Worm (Caenorhabditis elegans): ENCODE measurements around the gene fipr-25.

The fipr-25 gene

DNA sequence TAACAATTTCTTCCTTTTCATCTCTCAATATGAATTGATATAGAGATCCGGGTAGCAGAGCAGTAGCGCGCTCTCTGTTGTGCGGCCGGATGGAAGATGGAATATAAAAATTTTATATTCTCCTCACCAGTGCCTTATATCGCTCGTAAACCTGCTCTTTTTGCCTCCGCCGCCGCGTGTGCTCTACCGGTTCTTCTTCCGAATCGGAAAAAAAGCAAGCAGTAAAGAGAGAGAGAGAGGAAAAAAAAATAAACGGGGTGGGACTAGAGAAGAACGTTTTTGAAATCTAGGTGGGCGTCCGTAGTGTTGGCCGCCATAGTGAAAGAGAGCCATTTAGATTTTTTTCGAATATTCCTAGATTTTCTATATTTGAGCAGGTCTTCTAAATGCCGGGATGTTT is 19.2 kb upstream of the fipr-25 start, which contains the start of gene glb-25:
Gene glb-25, plus strand, starts transcription at position 301 of the 400 bp plus-strand sequence.
- no peak for TF ChIP-seq R02D3.7 (tag; optimal IDR thresholded peaks at IDR 0.05)
- TF ChIP-seq nhr-77 (tag; optimal IDR thresholded peaks at IDR 0.05): no peak
- no peak for TF ChIP-seq F13H6.1 (tag; optimal IDR thresholded peaks at IDR 0.05)
- TF ChIP-seq ztf-11 (tag; optimal IDR thresholded peaks at IDR 0.05): no peak
- no peak for TF ChIP-seq nhr-21 (tag; optimal IDR thresholded peaks at IDR 0.05)
- no peak for TF ChIP-seq mab-5 (tag; optimal IDR thresholded peaks at IDR 0.05)
- no peak for TF ChIP-seq zag-1 (tag; optimal IDR thresholded peaks at IDR 0.05)
- TF ChIP-seq nhr-10 (tag; optimal IDR thresholded peaks at IDR 0.05): no peak
- no peak for TF ChIP-seq mbf-1 (tag; optimal IDR thresholded peaks at IDR 0.05)
- TF ChIP-seq unc-55 (GFP tag; optimal IDR thresholded peaks at IDR 0.05): no peak
- TF ChIP-seq crh-2 (tag; optimal IDR thresholded peaks at IDR 0.05): no peak
- TF ChIP-seq aly-2 (tag; optimal IDR thresholded peaks at IDR 0.05): no peak

DNA sequence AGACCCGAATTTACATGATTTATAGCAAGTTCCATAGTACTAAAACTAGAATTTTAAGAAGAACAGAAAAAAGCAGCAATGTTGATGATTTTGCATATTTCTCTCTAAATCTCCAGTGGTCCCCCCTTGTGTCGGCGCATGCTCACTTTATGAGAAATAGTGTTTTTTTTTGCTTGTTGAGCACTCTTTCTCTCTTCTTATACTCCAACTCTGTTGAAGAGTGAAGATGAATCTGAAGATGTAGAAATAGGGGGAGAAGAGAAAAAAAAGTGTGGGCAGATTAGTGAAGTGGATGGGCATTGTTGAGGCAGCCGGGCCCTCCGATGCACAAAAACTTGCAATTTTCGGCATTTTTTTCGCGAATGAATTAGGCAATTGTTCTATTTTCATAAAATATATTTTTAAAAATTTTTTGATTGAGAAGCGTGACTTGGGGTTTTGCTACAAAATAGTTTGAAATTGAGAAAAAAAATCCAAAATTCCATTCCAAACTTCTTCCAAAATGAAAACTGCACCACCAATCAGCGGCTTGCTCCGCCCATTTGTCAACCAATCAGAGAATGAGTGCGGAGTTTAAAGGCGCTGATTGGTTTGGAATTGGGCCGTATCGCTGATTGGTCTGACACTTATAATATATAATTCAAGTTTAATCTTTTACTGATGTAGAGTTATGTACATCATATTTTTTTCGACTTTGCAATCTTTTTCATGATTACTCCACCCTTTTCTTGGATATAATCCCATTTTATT is 16.6 kb upstream of the fipr-25 start:
- TF ChIP-seq nhr-77 (tag; optimal IDR thresholded peaks at IDR 0.05) (no peak), C34F6.9 (tag; optimal IDR thresholded peaks at IDR 0.05) (peak; percentile 10), unc-55 (GFP tag; optimal IDR thresholded peaks at IDR 0.05) (peak; percentile 21), nhr-6 (tag; optimal IDR thresholded peaks at IDR 0.05) (no peak)

DNA sequence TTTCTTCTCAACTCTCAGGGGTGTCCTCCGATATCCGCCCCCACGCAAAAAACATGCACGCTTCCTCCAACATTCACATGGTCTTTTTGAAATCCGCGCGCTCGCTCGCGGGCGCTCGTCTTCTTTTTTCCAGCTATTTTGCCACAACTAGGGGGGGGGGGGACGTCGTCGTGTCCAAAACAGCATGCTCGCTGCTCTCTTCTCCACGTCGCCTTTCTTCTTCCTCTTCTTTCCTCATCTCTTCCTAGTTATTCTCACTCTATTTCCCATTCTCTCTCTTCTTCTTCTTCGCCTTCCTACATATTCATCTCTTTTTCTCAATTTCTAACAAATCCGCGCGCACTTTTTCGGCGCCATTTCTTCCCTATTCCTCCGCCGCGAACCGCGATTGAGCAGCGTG is 13.7 kb upstream of the fipr-25 start:
- TF ChIP-seq egl-27 (tag; optimal IDR thresholded peaks at IDR 0.05) (no peak), crh-2 (tag; optimal IDR thresholded peaks at IDR 0.05) (peak; percentile 46), nhr-12 (tag; optimal IDR thresholded peaks at IDR 0.05) (no peak), lin-13 (GFP tag; optimal IDR thresholded peaks at IDR 0.05) (peak; percentile 27), ama-1 (optimal IDR thresholded peaks at IDR 0.05) (no peak), C34F6.9 (tag; optimal IDR thresholded peaks at IDR 0.05) (peak; percentile 55), mdl-1 (tag; optimal IDR thresholded peaks at IDR 0.05) (peak in 1 of 2 experiments; percentile 62), ceh-16 (tag; optimal IDR thresholded peaks at IDR 0.05) (no peak), unc-55 (GFP tag; optimal IDR thresholded peaks at IDR 0.05) (peak; percentile 59), zag-1 (tag; optimal IDR thresholded peaks at IDR 0.05) (peak; percentile 38), unc-62 (GFP tag; optimal IDR thresholded peaks at IDR 0.05) (no peak), lsy-2 (tag; optimal IDR thresholded peaks at IDR 0.05) (peak in 1 of 2 experiments; percentile 34), sma-9 (GFP tag; optimal IDR thresholded peaks at IDR 0.05) (peak; percentile 62), sma-9 (tag; optimal IDR thresholded peaks at IDR 0.05) (no peak), aly-2 (tag; optimal IDR thresholded peaks at IDR 0.05) (no peak), nhr-23 (tag; optimal IDR thresholded peaks at IDR 0.05) (no peak), skn-1 (tag; optimal IDR thresholded peaks at IDR 0.05) (no peak), snpc-4 (tag; optimal IDR thresholded peaks at IDR 0.05) (no peak), ceh-82 (tag; optimal IDR thresholded peaks at IDR 0.05) (no peak), R02D3.7 (tag; optimal IDR thresholded peaks at IDR 0.05) (no peak), F13H6.1 (tag; optimal IDR thresholded peaks at IDR 0.05) (peak; percentile 69), elt-1 (tag; optimal IDR thresholded peaks at IDR 0.05) (no peak), lin-39 (tag; optimal IDR thresholded peaks at IDR 0.05) (no peak), ztf-11 (tag; optimal IDR thresholded peaks at IDR 0.05) (no peak), mbf-1 (tag; optimal IDR thresholded peaks at IDR 0.05) (no peak), lin-11 (tag; optimal IDR thresholded peaks at IDR 0.05) (peak; percentile 52), nhr-129 (tag; optimal IDR thresholded peaks at IDR 0.05) (peak; percentile 28)

DNA sequence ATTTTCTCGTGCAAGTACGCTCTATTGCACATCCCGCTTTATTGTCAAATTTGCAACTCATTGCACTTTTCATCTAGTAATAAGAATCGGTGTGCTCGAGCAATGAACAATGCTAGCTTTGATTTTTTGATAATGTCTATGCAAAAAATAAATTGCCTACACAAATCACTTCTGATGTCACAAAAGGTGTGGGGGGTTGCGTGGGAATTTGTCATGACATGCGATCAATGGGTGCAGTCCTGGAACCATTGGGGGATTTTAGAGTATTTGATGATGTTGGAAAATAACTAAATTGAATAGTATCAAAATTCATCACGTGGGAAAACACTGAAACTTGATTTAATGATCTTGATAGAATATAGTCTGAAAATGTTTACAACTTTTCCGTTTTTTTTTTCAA is 11.3 kb upstream of the fipr-25 start:
- TF ChIP-seq mdl-1 (tag; optimal IDR thresholded peaks at IDR 0.05): no peak
- TF ChIP-seq mab-5 (tag; optimal IDR thresholded peaks at IDR 0.05): no peak
- TF ChIP-seq ztf-11 (tag; optimal IDR thresholded peaks at IDR 0.05): no peak
- TF ChIP-seq snpc-4 (tag; optimal IDR thresholded peaks at IDR 0.05): no peak
- TF ChIP-seq C34F6.9 (tag; optimal IDR thresholded peaks at IDR 0.05): no peak
- TF ChIP-seq lin-39 (tag; optimal IDR thresholded peaks at IDR 0.05): no peak
- no peak for TF ChIP-seq nhr-6 (tag; optimal IDR thresholded peaks at IDR 0.05)
- TF ChIP-seq sma-9 (GFP tag; optimal IDR thresholded peaks at IDR 0.05): no peak
- TF ChIP-seq sma-9 (tag; optimal IDR thresholded peaks at IDR 0.05): no peak
- no peak for TF ChIP-seq mbf-1 (tag; optimal IDR thresholded peaks at IDR 0.05)
- TF ChIP-seq unc-62 (GFP tag; optimal IDR thresholded peaks at IDR 0.05): no peak
- no peak for TF ChIP-seq sem-4 (tag; optimal IDR thresholded peaks at IDR 0.05)
- no peak for TF ChIP-seq alr-1 (tag; optimal IDR thresholded peaks at IDR 0.05)
- no peak for TF ChIP-seq nhr-11 (tag; optimal IDR thresholded peaks at IDR 0.05)
- TF ChIP-seq F13H6.1 (tag; optimal IDR thresholded peaks at IDR 0.05): no peak
- TF ChIP-seq gmeb-1 (tag; optimal IDR thresholded peaks at IDR 0.05): no peak
- no peak for TF ChIP-seq fos-1 (tag; optimal IDR thresholded peaks at IDR 0.05)
- TF ChIP-seq dmd-4 (tag; optimal IDR thresholded peaks at IDR 0.05): no peak
- TF ChIP-seq ceh-82 (tag; optimal IDR thresholded peaks at IDR 0.05): no peak
- no peak for TF ChIP-seq unc-55 (GFP tag; optimal IDR thresholded peaks at IDR 0.05)
- no peak for TF ChIP-seq nhr-77 (tag; optimal IDR thresholded peaks at IDR 0.05)
